Fruit fly (Drosophila melanogaster) whole organism, adult: ENCODE results near the gene CG6106.

Source experiments
- CG12768 ChIP-seq: fragments of 200-800 bp; sonication (Bioruptor generic); optimal IDR thresholded peaks from 2 replicates; lab custom pipeline; 2017; ENCODE audit warnings: missing biosample characterization, missing genetic modification characterization, mild to moderate bottlenecking, moderate library complexity, missing genetic modification reagents
- CG5204 ChIP-seq: fragments of 200-800 bp; sonication (Bioruptor generic); optimal IDR thresholded peaks from 2 replicates; lab custom pipeline; 2016; ENCODE audit warnings: missing biosample characterization, missing genetic modification characterization
- CG7045 ChIP-seq: fragments of 200-800 bp; sonication (Bioruptor generic); optimal IDR thresholded peaks from 2 replicates; lab custom pipeline; 2017; ENCODE audit warnings: missing biosample characterization, mild to moderate bottlenecking, missing genetic modification characterization
- CG7101 ChIP-seq: fragments of 200-800 bp; sonication (Bioruptor generic); optimal IDR thresholded peaks from 2 replicates; lab custom pipeline; 2018; ENCODE audit warnings: missing biosample characterization, mild to moderate bottlenecking, missing genetic modification characterization, moderate library complexity
- Clk ChIP-seq: fragments of 200-800 bp; sonication (Bioruptor generic); optimal IDR thresholded peaks from 2 replicates; lab custom pipeline; 2017; ENCODE audit warnings: missing biosample characterization, missing genetic modification characterization
- bab1 ChIP-seq: fragments of 200-800 bp; sonication (Bioruptor generic); optimal IDR thresholded peaks from 3 replicates; lab custom pipeline; 2019; ENCODE audit warnings: missing biosample characterization, mild to moderate bottlenecking, missing genetic modification characterization, moderate library complexity
- cic ChIP-seq: fragments of 200-800 bp; sonication (Bioruptor generic); optimal IDR thresholded peaks from 2 replicates; lab custom pipeline; 2017; ENCODE audit warnings: missing biosample characterization, mild to moderate bottlenecking, missing genetic modification characterization, moderate library complexity
- tj ChIP-seq: fragments of 200-800 bp; sonication (Bioruptor generic); optimal IDR thresholded peaks from 3 replicates; lab custom pipeline; 2017; ENCODE audit warnings: missing biosample characterization, mild to moderate bottlenecking, missing genetic modification characterization, moderate library complexity
- toe ChIP-seq: fragments of 200-800 bp; sonication (Bioruptor generic); optimal IDR thresholded peaks from 2 replicates; lab custom pipeline; 2016; ENCODE audit warnings: missing biosample characterization, missing genetic modification characterization

DNA sequence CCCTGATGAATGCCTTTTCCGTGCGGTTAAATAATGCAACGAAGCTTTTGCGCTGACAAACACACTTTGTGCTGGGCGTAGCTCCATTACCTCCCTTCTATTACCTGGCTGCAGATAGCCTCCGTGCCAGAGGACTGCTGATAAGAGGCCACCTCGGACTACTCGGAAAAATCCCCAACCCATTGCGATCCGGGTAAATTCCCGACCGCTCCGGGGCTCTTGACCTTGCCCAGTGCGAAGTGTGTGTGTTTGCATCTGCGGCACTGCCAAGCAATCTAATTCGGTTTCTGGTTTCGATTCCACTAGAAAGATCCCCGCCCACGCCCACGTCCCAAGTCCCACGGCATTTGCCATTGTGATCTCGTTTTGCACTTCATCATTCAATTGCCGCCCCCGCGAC, 27.1 kb downstream of the CG6106 start:
- TF ChIP-seq CG7101 (tag; lab: Kevin White, UChicago), result no peak
- no peak for TF ChIP-seq CG5204 (GFP tag; lab: Kevin White, UChicago)
- no peak for TF ChIP-seq bab1 (GFP tag; lab: Kevin White, UChicago)
- TF ChIP-seq tj (GFP tag; lab: Kevin White, UChicago), result no peak
- no peak for TF ChIP-seq CG12768
- no peak for TF ChIP-seq CG7045
- peak; percentile 9 for TF ChIP-seq cic
- TF ChIP-seq Clk (GFP tag; lab: Kevin White, UChicago), result no peak
- no peak for TF ChIP-seq toe (GFP tag; lab: Kevin White, UChicago)
